Worm (Caenorhabditis elegans) whole organism, midembryonic: ENCODE data around the gene kbp-1.

Experiments
- T22C8.4 ChIP-seq: fragments of 200-800 bp; sonication (Bioruptor generic); IDR thresholded peaks from 2 replicates; pipeline ENCODE4 v1.3.6; 2022; ENCODE audit warnings: missing genetic modification characterization, missing compliant biosample characterization
- flt-1 ChIP-seq: fragments of 200-800 bp; sonication (Bioruptor generic); IDR thresholded peaks from 2 replicates; pipeline ENCODE4 v1.3.6; 2022; ENCODE audit warnings: missing genetic modification characterization, missing compliant biosample characterization
- ref-1 ChIP-seq: fragments of 200-800 bp; sonication (Bioruptor generic); conservative IDR thresholded peaks from 2 replicates; pipeline ENCODE4 v1.3.6; 2022; ENCODE audit warnings: missing genetic modification reagents, missing genetic modification characterization, missing compliant biosample characterization

ce11 chrIII:6887574-6887973 lies 18.1 kb downstream of the kbp-1 start:
- TF ChIP-seq flt-1 (GFP tag; lab: Robert Waterston, UW) (peak; percentile 93), ref-1 (peak; percentile 77), T22C8.4 (peak; percentile 84)
